Fruit fly (Drosophila melanogaster) whole organism, embryonic: ENCODE results near the gene ImpE1.
A peak's percentile ranks its signal among the peaks of the same experiment; 100 is the strongest.

Experiments used
- Blimp-1 ChIP-seq: fragments of 200-800 bp; sonication (Bioruptor generic); optimal IDR thresholded peaks from 3 replicates; lab custom pipeline; 2018; ENCODE audit warnings: missing biosample characterization, missing genetic modification characterization, mild to moderate bottlenecking, moderate library complexity, missing genetic modification reagents
- CG10321 ChIP-seq: fragments of 200-800 bp; sonication (Bioruptor generic); IDR thresholded peaks from 2 replicates; pipeline ENCODE4 v1.3.6; 2022; ENCODE audit warnings: missing biosample characterization, missing genetic modification characterization
- CG10366 ChIP-seq: fragments of 200-800 bp; sonication (Bioruptor generic); IDR thresholded peaks from 2 replicates; pipeline ENCODE4 v1.3.6; 2022; ENCODE audit warnings: missing biosample characterization, missing genetic modification characterization
- CG10565 ChIP-seq: fragments of 200-800 bp; sonication (Bioruptor generic); optimal IDR thresholded peaks from 3 replicates; lab custom pipeline; 2016; ENCODE audit warnings: missing biosample characterization, mild to moderate bottlenecking, missing genetic modification characterization
- CG10979 ChIP-seq: fragments of 200-800 bp; sonication (Bioruptor generic); optimal IDR thresholded peaks from 2 replicates; lab custom pipeline; 2018; ENCODE audit warnings: missing biosample characterization, mild to moderate bottlenecking, missing genetic modification characterization, moderate library complexity
- CG11560 ChIP-seq: fragments of 200-800 bp; sonication (Bioruptor generic); IDR thresholded peaks from 3 replicates; pipeline ENCODE4 v1.3.6; 2022; ENCODE audit warnings: missing biosample characterization, missing genetic modification characterization
- CG12071 ChIP-seq: fragments of 200-800 bp; sonication (Bioruptor generic); optimal IDR thresholded peaks from 3 replicates; lab custom pipeline; 2018; ENCODE audit warnings: missing biosample characterization, mild to moderate bottlenecking, missing genetic modification characterization
- CG12219 ChIP-seq: fragments of 200-800 bp; sonication (Bioruptor generic); optimal IDR thresholded peaks from 3 replicates; lab custom pipeline; 2018; ENCODE audit warnings: missing biosample characterization, mild to moderate bottlenecking, missing genetic modification characterization
- CG1529 ChIP-seq: fragments of 200-800 bp; sonication (Bioruptor generic); optimal IDR thresholded peaks from 3 replicates; lab custom pipeline; 2018; ENCODE audit warnings: missing biosample characterization, missing genetic modification characterization
- CG17385 ChIP-seq: fragments of 200-800 bp; sonication (Bioruptor generic); optimal IDR thresholded peaks from 3 replicates; lab custom pipeline; 2018; ENCODE audit warnings: missing biosample characterization, mild to moderate bottlenecking, missing genetic modification characterization
- CG2199 ChIP-seq: fragments of 200-800 bp; sonication (Bioruptor generic); IDR thresholded peaks from 3 replicates; pipeline ENCODE4 v1.3.6; 2022; ENCODE audit warnings: missing biosample characterization, missing genetic modification characterization
- CG2712 ChIP-seq: fragments of 200-800 bp; optimal IDR thresholded peaks from 3 replicates; lab custom pipeline; 2019; ENCODE audit warnings: missing biosample characterization, mild to moderate bottlenecking, missing genetic modification characterization, moderate library complexity
- CG31388 ChIP-seq: fragments of 200-800 bp; sonication (Bioruptor generic); optimal IDR thresholded peaks from 2 replicates; lab custom pipeline; 2016; ENCODE audit warnings: missing biosample characterization, missing genetic modification characterization
- CG32772 ChIP-seq: fragments of 200-800 bp; sonication (Bioruptor generic); IDR thresholded peaks from 2 replicates; pipeline ENCODE4 v1.3.6; 2022; ENCODE audit warnings: missing biosample characterization, missing genetic modification characterization
- CG3407 ChIP-seq: fragments of 200-800 bp; sonication (Bioruptor generic); optimal IDR thresholded peaks from 2 replicates; lab custom pipeline; 2018; ENCODE audit warnings: missing biosample characterization, mild to moderate bottlenecking, missing genetic modification characterization
- CG34224 ChIP-seq: fragments of 200-800 bp; sonication (Bioruptor generic); IDR thresholded peaks from 3 replicates; pipeline ENCODE4 v1.3.6; 2022; ENCODE audit warnings: missing biosample characterization, missing genetic modification characterization; ENCODE audit not compliant: partially characterized antibody
- CG6175 ChIP-seq: fragments of 200-800 bp; sonication (Bioruptor generic); IDR thresholded peaks from 3 replicates; pipeline ENCODE4 v1.3.6; 2022; ENCODE audit warnings: missing biosample characterization, missing genetic modification characterization
- CG7745 ChIP-seq: fragments of 200-800 bp; sonication (Bioruptor generic); optimal IDR thresholded peaks from 2 replicates; lab custom pipeline; 2018; ENCODE audit warnings: missing biosample characterization, mild to moderate bottlenecking, missing genetic modification characterization, moderate library complexity
- CG7987 ChIP-seq: fragments of 200-800 bp; sonication (Bioruptor generic); optimal IDR thresholded peaks from 2 replicates; lab custom pipeline; 2018; ENCODE audit warnings: missing biosample characterization, mild to moderate bottlenecking, missing genetic modification characterization, moderate library complexity
- CoRest ChIP-seq: fragments of 200-800 bp; sonication (Bioruptor generic); optimal IDR thresholded peaks from 3 replicates; lab custom pipeline; 2018; ENCODE audit warnings: missing biosample characterization, mild to moderate bottlenecking, missing genetic modification characterization, moderate library complexity
- D ChIP-seq, 2 experiments: fragments of 200-800 bp in 1 of 2; fragments of >200 bp in 1 of 2; sonication (Bioruptor generic) in 1 of 2; optimal IDR thresholded peaks; 2 replicates in 1 of 2; 3 replicates in 1 of 2; lab custom pipeline; 2017; ENCODE audit warnings: mild to moderate bottlenecking in 1 of 2, missing biosample characterization in 1 of 2, missing genetic modification characterization in 1 of 2, missing genetic modification reagents in 1 of 2
- Dip3 ChIP-seq: fragments of 200-800 bp; sonication (Bioruptor generic); optimal IDR thresholded peaks from 3 replicates; lab custom pipeline; 2016; ENCODE audit warnings: missing biosample characterization, missing genetic modification characterization
- Drgx ChIP-seq: fragments of 200-800 bp; sonication (Bioruptor generic); IDR thresholded peaks from 2 replicates; pipeline ENCODE4 v1.3.6; 2022; ENCODE audit warnings: missing biosample characterization, missing genetic modification characterization
- E2f1 ChIP-seq: fragments of 200-800 bp; sonication (Bioruptor generic); IDR thresholded peaks from 2 replicates; pipeline ENCODE4 v1.3.6; 2022; ENCODE audit warnings: missing biosample characterization, missing genetic modification characterization
- Ets65A ChIP-seq: fragments of 200-800 bp; sonication (Bioruptor generic); peaks from one replicate; lab custom pipeline; 2016; ENCODE audit warnings: missing biosample characterization, missing genetic modification characterization
- Gsc ChIP-seq: fragments of 200-800 bp; sonication (Bioruptor generic); IDR thresholded peaks from 2 replicates; pipeline ENCODE4 v1.3.6; 2022; ENCODE audit warnings: missing biosample characterization, missing genetic modification characterization
- Hr3 ChIP-seq: fragments of 200-800 bp; sonication (Bioruptor generic); optimal IDR thresholded peaks from 3 replicates; lab custom pipeline; 2016; ENCODE audit warnings: missing biosample characterization, missing genetic modification characterization
- Oli ChIP-seq: fragments of 200-800 bp; sonication (Bioruptor generic); optimal IDR thresholded peaks from 2 replicates; lab custom pipeline; 2018; ENCODE audit warnings: missing biosample characterization, mild to moderate bottlenecking, missing genetic modification characterization, moderate library complexity
- Sox102F ChIP-seq: fragments of 200-800 bp; sonication (Bioruptor generic); optimal IDR thresholded peaks from 2 replicates; lab custom pipeline; 2018; ENCODE audit warnings: missing biosample characterization, mild to moderate bottlenecking, missing genetic modification characterization, moderate library complexity
- Ssrp ChIP-seq: fragments of 200-800 bp; sonication (Bioruptor generic); optimal IDR thresholded peaks from 2 replicates; lab custom pipeline; 2018; ENCODE audit warnings: missing biosample characterization, mild to moderate bottlenecking, missing genetic modification characterization, moderate library complexity
- Xbp1 ChIP-seq: fragments of 200-800 bp; sonication (Bioruptor generic); optimal IDR thresholded peaks from 3 replicates; lab custom pipeline; 2016; ENCODE audit warnings: missing biosample characterization, mild to moderate bottlenecking, missing genetic modification characterization
- al ChIP-seq: fragments of 200-800 bp; sonication (Bioruptor generic); IDR thresholded peaks from 2 replicates; pipeline ENCODE4 v1.3.6; 2022; ENCODE audit warnings: missing biosample characterization, missing genetic modification characterization
- bab2 ChIP-seq: fragments of 200-800 bp; sonication (Bioruptor generic); optimal IDR thresholded peaks from 2 replicates; lab custom pipeline; 2016; ENCODE audit warnings: missing biosample characterization, missing genetic modification characterization
- bsh ChIP-seq, 2 experiments: fragments of 200-800 bp; sonication (Bioruptor generic); optimal IDR thresholded peaks; 2 replicates each; lab custom pipeline; 2017 to 2018; ENCODE audit warnings: mild to moderate bottlenecking in 2 of 2, missing biosample characterization in 2 of 2, missing genetic modification characterization in 2 of 2, moderate library complexity in 1 of 2
- dpn ChIP-seq, 2 experiments: fragments of 200-800 bp; sonication (Bioruptor generic); optimal IDR thresholded peaks; 3 replicates each; lab custom pipeline; 2016; ENCODE audit warnings: missing biosample characterization in 2 of 2, missing genetic modification characterization in 2 of 2
- ind ChIP-seq: fragments of 200-800 bp; sonication (Bioruptor generic); optimal IDR thresholded peaks from 3 replicates; lab custom pipeline; 2016; ENCODE audit warnings: missing biosample characterization, missing genetic modification characterization
- lmd ChIP-seq: fragments of 200-800 bp; sonication (Bioruptor generic); IDR thresholded peaks from 2 replicates; pipeline ENCODE4 v1.3.6; 2022; ENCODE audit warnings: missing biosample characterization, missing genetic modification characterization
- nmo ChIP-seq: fragments of 200-800 bp; sonication (Bioruptor generic); optimal IDR thresholded peaks from 2 replicates; lab custom pipeline; 2018; ENCODE audit warnings: missing biosample characterization, mild to moderate bottlenecking, missing genetic modification characterization, moderate library complexity
- peb ChIP-seq: fragments of 200-800 bp; sonication (Bioruptor generic); IDR thresholded peaks from 2 replicates; pipeline ENCODE4 v1.3.6; 2022; ENCODE audit warnings: missing biosample characterization, missing genetic modification characterization
- phol ChIP-seq: fragments of 200-800 bp; sonication (Bioruptor generic); optimal IDR thresholded peaks from 3 replicates; lab custom pipeline; 2018; ENCODE audit warnings: missing biosample characterization, mild to moderate bottlenecking, missing genetic modification characterization, moderate library complexity
- pnt ChIP-seq: fragments of 200-800 bp; sonication (Bioruptor generic); optimal IDR thresholded peaks from 3 replicates; lab custom pipeline; 2016; ENCODE audit warnings: missing biosample characterization, missing genetic modification characterization
- prd ChIP-seq, 3 experiments: fragments of >200 bp in 2 of 3; fragments of 200-800 bp in 1 of 3; sonication (Bioruptor generic) in 1 of 3; optimal IDR thresholded peaks in 2 of 3; IDR thresholded peaks in 1 of 3; 2 replicates in 2 of 3; 3 replicates in 1 of 3; pipeline versions ENCODE4 v1.3.6 to Lab custom; 2017 to 2022; ENCODE audit warnings: missing biosample characterization in 1 of 3, missing genetic modification characterization in 1 of 3
- pros ChIP-seq: fragments of 200-800 bp; sonication (Bioruptor generic); optimal IDR thresholded peaks from 3 replicates; lab custom pipeline; 2019; ENCODE audit warnings: missing biosample characterization, mild to moderate bottlenecking, missing genetic modification characterization, moderate library complexity
- scrt ChIP-seq: fragments of 200-800 bp; sonication (Bioruptor generic); optimal IDR thresholded peaks from 2 replicates; lab custom pipeline; 2018; ENCODE audit warnings: missing biosample characterization, mild to moderate bottlenecking, missing genetic modification characterization, moderate library complexity
- sna ChIP-seq: fragments of 200-800 bp; sonication (Bioruptor generic); IDR thresholded peaks from 2 replicates; pipeline ENCODE4 v1.3.6; 2022; ENCODE audit warnings: missing biosample characterization, missing genetic modification characterization; ENCODE audit not compliant: partially characterized antibody
- stc ChIP-seq: fragments of 200-800 bp; sonication (Bioruptor generic); IDR thresholded peaks from 2 replicates; pipeline ENCODE4 v1.3.6; 2022; ENCODE audit warnings: missing biosample characterization, missing genetic modification characterization

ImpE1 gene

DNA sequence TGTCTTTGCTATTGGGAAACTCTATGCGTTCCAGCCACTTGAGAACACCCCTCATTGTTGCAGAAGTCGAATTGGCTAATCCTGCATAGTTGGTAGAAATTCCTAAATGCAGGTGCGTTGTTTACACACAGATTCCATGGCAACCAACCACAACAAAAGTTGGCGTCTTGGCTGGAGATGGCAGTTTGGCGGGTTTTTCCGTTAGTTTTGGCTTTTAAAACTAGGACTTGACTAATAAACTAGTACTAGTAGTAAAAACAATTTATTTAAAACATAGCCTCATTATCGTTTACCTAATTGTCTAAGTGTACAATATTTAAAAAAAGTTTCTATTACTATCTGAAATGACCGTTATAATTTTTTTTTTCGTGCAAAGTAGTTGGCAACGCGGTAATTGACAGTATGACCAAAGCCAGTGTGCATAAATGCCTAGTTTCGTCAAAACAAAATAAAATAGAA is 39.3 kb downstream of the ImpE1 start, which contains the start of gene Exo70 (continued):
- TF ChIP-seq CG11560 (tag; lab: Robert Waterston, UW) (no peak), pros (GFP tag; lab: Kevin White, UChicago) (no peak), CG7987 (no peak), CG12219 (no peak), al (GFP tag; lab: Robert Waterston, UW) (no peak), CG6175 (GFP tag; lab: Robert Waterston, UW) (no peak), CG31388 (no peak), sna (GFP tag; lab: Robert Waterston, UW) (no peak), Ssrp (no peak), Hr3 (GFP tag; lab: Kevin White, UChicago) (no peak), scrt (GFP tag; lab: Kevin White, UChicago) (peak; percentile 67), CG10565 (no peak)

DNA sequence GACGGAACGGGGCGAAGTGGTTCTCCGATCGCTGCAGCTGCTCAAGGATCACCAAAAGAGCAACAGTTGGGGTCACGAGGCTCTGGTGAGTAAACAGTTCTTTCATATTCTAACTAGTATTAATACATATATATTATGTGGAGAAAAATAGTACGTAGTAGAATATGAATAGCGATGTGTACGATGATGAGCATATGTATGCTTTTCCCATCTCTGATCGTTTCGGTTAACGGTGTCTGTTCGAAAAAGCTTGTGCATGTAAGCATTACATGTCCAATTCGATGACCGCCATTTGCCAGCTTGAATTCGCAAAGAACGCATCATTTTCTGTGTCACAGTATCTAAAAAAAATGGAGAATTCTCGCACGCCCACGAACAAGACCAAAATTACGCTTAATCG is 40.5 kb downstream of the ImpE1 start, which contains the start of the genes Oseg1 and mtrm:
Gene Oseg1, minus strand, starts transcription at position 101 of the 400 bp plus-strand sequence.
Gene mtrm, plus strand, starts transcription at position 288 of the 400 bp plus-strand sequence.
- TF ChIP-seq Ets65A (GFP tag; lab: Kevin White, UChicago) (peak; percentile 30), CG17385 (GFP tag; lab: Kevin White, UChicago) (no peak)

DNA sequence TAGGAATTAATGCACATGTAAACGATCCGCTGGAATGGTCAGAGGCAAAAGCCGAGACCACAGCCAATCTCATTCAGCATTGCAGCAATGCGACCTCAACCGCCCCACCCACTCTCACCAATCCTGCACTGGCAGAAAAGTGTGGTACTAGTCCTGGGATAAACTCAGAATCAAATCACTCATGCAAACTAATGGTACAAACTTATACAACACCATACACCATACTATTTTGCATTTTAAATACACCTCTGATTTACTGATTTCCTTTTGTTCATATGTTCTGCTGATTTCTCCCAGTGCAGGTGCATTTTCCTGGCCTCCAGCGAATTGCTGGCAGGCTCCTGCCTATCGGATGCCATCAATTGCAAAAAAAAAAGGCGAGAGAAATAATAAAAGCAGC is 46.8 kb downstream of the ImpE1 start:
- peak; percentile 29 for TF ChIP-seq CG10979 (tag; lab: Kevin White, UChicago)
- peak; percentile 43 to 62 for TF ChIP-seq bsh (GFP tag; optimal IDR thresholded peaks at IDR 0.05; lab: Kevin White, UChicago)
- no peak for TF ChIP-seq CG34224 (GFP tag; lab: Robert Waterston, UW)
- peak in 1 of 2 experiments; percentile 18 for TF ChIP-seq dpn (GFP tag; optimal IDR thresholded peaks at IDR 0.05; lab: Kevin White, UChicago)
- TF ChIP-seq phol (tag; lab: Kevin White, UChicago) = peak; percentile 33
- no peak for TF ChIP-seq peb
- no peak for TF ChIP-seq D (optimal IDR thresholded peaks at IDR 0.05; lab: Kevin White, UChicago)
- peak; percentile 7 for TF ChIP-seq D (GFP tag; optimal IDR thresholded peaks at IDR 0.05; lab: Kevin White, UChicago)
- TF ChIP-seq Dip3 (GFP tag; lab: Kevin White, UChicago) = no peak
- TF ChIP-seq bab2 (GFP tag; lab: Kevin White, UChicago) = peak; percentile 33
- peak; percentile 47 for TF ChIP-seq Blimp-1 (GFP tag; lab: Kevin White, UChicago)
- no peak for TF ChIP-seq CG11560 (tag; lab: Robert Waterston, UW)
- no peak for TF ChIP-seq prd (optimal IDR thresholded peaks at IDR 0.05; lab: Kevin White, UChicago)
- TF ChIP-seq prd (GFP tag; IDR thresholded peaks at IDR 0.05; lab: Robert Waterston, UW) = peak; percentile 53; the same call in 2 of the 3 replicates
- TF ChIP-seq CG2712 (tag; lab: Kevin White, UChicago) = peak; percentile 32
- TF ChIP-seq E2f1 (GFP tag; lab: Robert Waterston, UW) = peak; percentile 34; the same call in 1 of the 2 replicates
- peak; percentile 13 for TF ChIP-seq ind
- no peak for TF ChIP-seq Xbp1 (GFP tag; lab: Kevin White, UChicago)
- TF ChIP-seq pnt = peak; percentile 10
- peak; percentile 2 for TF ChIP-seq CG1529
- TF ChIP-seq CoRest = no peak
- 0 out of 2 replicates have a peak, but pooled peaks have one; percentile 20 for TF ChIP-seq CG32772 (GFP tag; lab: Robert Waterston, UW)
- no peak for TF ChIP-seq CG12071 (GFP tag; lab: Kevin White, UChicago)
- peak; percentile 42 for TF ChIP-seq nmo (GFP tag; lab: Kevin White, UChicago)
- no peak; the same call in 1 of the 2 replicates for TF ChIP-seq CG10366 (GFP tag; lab: Robert Waterston, UW)
- no peak for TF ChIP-seq CG10321
- TF ChIP-seq Gsc (GFP tag; lab: Robert Waterston, UW) = no peak
- peak; percentile 93 for TF ChIP-seq Drgx
- TF ChIP-seq Sox102F (GFP tag; lab: Kevin White, UChicago) = peak; percentile 53
- peak; percentile 24 for TF ChIP-seq CG3407 (GFP tag; lab: Kevin White, UChicago)
- TF ChIP-seq CG2199 (GFP tag; lab: Robert Waterston, UW) = no peak
- peak; percentile 43 for TF ChIP-seq lmd (GFP tag; lab: Robert Waterston, UW)
- TF ChIP-seq Oli = peak; percentile 16
- TF ChIP-seq CG7745 (tag; lab: Kevin White, UChicago) = no peak
- TF ChIP-seq stc (GFP tag; lab: Robert Waterston, UW) = 0 out of 2 replicates have a peak, but pooled peaks have one; percentile 17
